Fruit fly (Drosophila melanogaster) whole organism, embryonic: ENCODE data around the gene Ufd1.

Source experiments
- Bdp1 ChIP-seq: fragments of 200-800 bp; sonication (Bioruptor generic); optimal IDR thresholded peaks from 3 replicates; lab custom pipeline; 2016; ENCODE audit warnings: missing biosample characterization, missing genetic modification characterization
- CG10209 ChIP-seq: fragments of 200-800 bp; sonication (Bioruptor generic); optimal IDR thresholded peaks from 3 replicates; lab custom pipeline; 2017; ENCODE audit warnings: missing biosample characterization, mild to moderate bottlenecking, missing genetic modification characterization, missing genetic modification reagents
- CG10979 ChIP-seq: fragments of 200-800 bp; sonication (Bioruptor generic); optimal IDR thresholded peaks from 2 replicates; lab custom pipeline; 2018; ENCODE audit warnings: missing biosample characterization, mild to moderate bottlenecking, missing genetic modification characterization, moderate library complexity
- CG12659 ChIP-seq: fragments of 200-800 bp; sonication (Bioruptor generic); optimal IDR thresholded peaks from 3 replicates; lab custom pipeline; 2017; ENCODE audit warnings: mild to moderate bottlenecking, missing biosample characterization, missing genetic modification reagents, missing genetic modification characterization
- CG12769 ChIP-seq: fragments of 200-800 bp; sonication (Bioruptor generic); optimal IDR thresholded peaks from 2 replicates; lab custom pipeline; 2019; ENCODE audit warnings: missing biosample characterization, mild to moderate bottlenecking, missing genetic modification characterization, moderate library complexity
- CG14014 ChIP-seq: fragments of 200-800 bp; sonication (Bioruptor generic); IDR thresholded peaks from 2 replicates; pipeline ENCODE4 v1.3.6; 2022; ENCODE audit warnings: missing biosample characterization, missing genetic modification characterization
- CG18262 ChIP-seq: fragments of 200-800 bp; optimal IDR thresholded peaks from 3 replicates; lab custom pipeline; 2019; ENCODE audit warnings: missing biosample characterization, mild to moderate bottlenecking, missing genetic modification characterization, moderate library complexity
- CG18476 ChIP-seq: fragments of 200-800 bp; sonication (Bioruptor generic); optimal IDR thresholded peaks from 2 replicates; lab custom pipeline; 2016; ENCODE audit warnings: missing biosample characterization, mild to moderate bottlenecking, missing genetic modification characterization
- CG2120 ChIP-seq: fragments of 200-800 bp; sonication (Bioruptor generic); optimal IDR thresholded peaks from 3 replicates; lab custom pipeline; 2016; ENCODE audit warnings: missing biosample characterization, missing genetic modification characterization
- CG3163 ChIP-seq: fragments of 200-800 bp; sonication (Bioruptor generic); optimal IDR thresholded peaks from 3 replicates; lab custom pipeline; 2016; ENCODE audit warnings: missing biosample characterization, missing genetic modification characterization
- CG32532 ChIP-seq: fragments of 200-800 bp; sonication (Bioruptor generic); IDR thresholded peaks from 2 replicates; pipeline ENCODE4 v1.3.6; 2022; ENCODE audit warnings: missing biosample characterization, missing genetic modification characterization
- CG33213 ChIP-seq: fragments of 200-800 bp; sonication (Bioruptor generic); optimal IDR thresholded peaks from 3 replicates; lab custom pipeline; 2016; ENCODE audit warnings: missing biosample characterization, missing genetic modification characterization
- CG34224 ChIP-seq: fragments of 200-800 bp; sonication (Bioruptor generic); IDR thresholded peaks from 3 replicates; pipeline ENCODE4 v1.3.6; 2022; ENCODE audit warnings: missing biosample characterization, missing genetic modification characterization; ENCODE audit not compliant: partially characterized antibody
- CG3847 ChIP-seq: fragments of 200-800 bp; sonication (Bioruptor generic); IDR thresholded peaks from 2 replicates; pipeline ENCODE4 v1.3.6; 2022; ENCODE audit warnings: missing biosample characterization, missing genetic modification characterization
- CG4328 ChIP-seq: fragments of 200-800 bp; sonication (Bioruptor generic); optimal IDR thresholded peaks from 3 replicates; lab custom pipeline; 2017; ENCODE audit warnings: missing biosample characterization, missing genetic modification reagents, missing genetic modification characterization
- CG9932 ChIP-seq: fragments of 200-800 bp; sonication (Bioruptor generic); IDR thresholded peaks from 2 replicates; pipeline ENCODE4 v1.3.6; 2022; ENCODE audit warnings: missing biosample characterization, missing genetic modification characterization
- CoRest ChIP-seq: fragments of 200-800 bp; sonication (Bioruptor generic); optimal IDR thresholded peaks from 3 replicates; lab custom pipeline; 2018; ENCODE audit warnings: missing biosample characterization, mild to moderate bottlenecking, missing genetic modification characterization, moderate library complexity
- CrebB ChIP-seq: fragments of 200-800 bp; sonication (Bioruptor generic); optimal IDR thresholded peaks from 3 replicates; lab custom pipeline; 2018; ENCODE audit warnings: missing biosample characterization, mild to moderate bottlenecking, missing genetic modification characterization
- Dek ChIP-seq: fragments of 200-800 bp; sonication (Bioruptor generic); optimal IDR thresholded peaks from 3 replicates; lab custom pipeline; 2019; ENCODE audit warnings: missing biosample characterization, mild to moderate bottlenecking, missing genetic modification characterization, moderate library complexity
- E2f1 ChIP-seq: fragments of 200-800 bp; sonication (Bioruptor generic); IDR thresholded peaks from 2 replicates; pipeline ENCODE4 v1.3.6; 2022; ENCODE audit warnings: missing biosample characterization, missing genetic modification characterization
- HHEX ChIP-seq: fragments of 200-800 bp; sonication (Bioruptor generic); optimal IDR thresholded peaks from 3 replicates; lab custom pipeline; 2017; ENCODE audit warnings: missing biosample characterization, mild to moderate bottlenecking, missing genetic modification characterization, missing genetic modification reagents
- Hey ChIP-seq: fragments of 200-800 bp; sonication (Bioruptor generic); optimal IDR thresholded peaks from 3 replicates; lab custom pipeline; 2018; ENCODE audit warnings: missing biosample characterization, mild to moderate bottlenecking, missing genetic modification characterization
- Hr39 ChIP-seq: fragments of >200 bp; optimal IDR thresholded peaks from 2 replicates; lab custom pipeline; 2017
- Max ChIP-seq: fragments of 200-800 bp; sonication (Bioruptor generic); optimal IDR thresholded peaks from 2 replicates; lab custom pipeline; 2016; ENCODE audit warnings: missing biosample characterization, mild to moderate bottlenecking, missing genetic modification characterization
- Myb ChIP-seq: fragments of 200-800 bp; sonication (Bioruptor generic); optimal IDR thresholded peaks from 2 replicates; lab custom pipeline; 2016; ENCODE audit warnings: missing biosample characterization, missing genetic modification characterization
- NFAT ChIP-seq: fragments of 200-800 bp; sonication (Bioruptor generic); IDR thresholded peaks from 2 replicates; pipeline ENCODE4 v1.3.6; 2022; ENCODE audit warnings: missing biosample characterization, missing genetic modification characterization
- Pdp1 ChIP-seq, 2 experiments: fragments of 200-800 bp; sonication (Bioruptor generic); optimal IDR thresholded peaks; 3 replicates each; lab custom pipeline; 2016; ENCODE audit warnings: missing biosample characterization in 2 of 2, missing genetic modification characterization in 2 of 2, mild to moderate bottlenecking in 1 of 2, moderate library complexity in 1 of 2
- Side ChIP-seq: fragments of 200-800 bp; sonication (Bioruptor generic); optimal IDR thresholded peaks from 2 replicates; lab custom pipeline; 2016; ENCODE audit warnings: missing biosample characterization, missing genetic modification characterization
- Trl ChIP-seq, 3 experiments: fragments of >200 bp in 2 of 3; fragments of 200-800 bp in 1 of 3; sonication (Bioruptor generic) in 1 of 3; optimal IDR thresholded peaks; 2 replicates in 1 of 3; 3 replicates in 2 of 3; lab custom pipeline; 2016 to 2017; ENCODE audit warnings: missing biosample characterization in 1 of 3, missing genetic modification characterization in 1 of 3
- Xrp1 ChIP-seq: fragments of 200-800 bp; sonication (Bioruptor generic); IDR thresholded peaks from 2 replicates; pipeline ENCODE4 v1.3.6; 2022; ENCODE audit warnings: missing biosample characterization, missing genetic modification characterization
- bab2 ChIP-seq: fragments of 200-800 bp; sonication (Bioruptor generic); optimal IDR thresholded peaks from 2 replicates; lab custom pipeline; 2016; ENCODE audit warnings: missing biosample characterization, missing genetic modification characterization
- bbx ChIP-seq: fragments of 200-800 bp; sonication (Bioruptor generic); IDR thresholded peaks from 2 replicates; pipeline ENCODE4 v1.3.6; 2022; ENCODE audit warnings: missing biosample characterization, missing genetic modification characterization; ENCODE audit not compliant: partially characterized antibody
- bcd ChIP-seq: fragments of 200-800 bp; sonication (Bioruptor generic); optimal IDR thresholded peaks from 2 replicates; lab custom pipeline; 2017; ENCODE audit warnings: missing biosample characterization, mild to moderate bottlenecking, missing genetic modification characterization
- bowl ChIP-seq: fragments of 200-800 bp; sonication (Bioruptor generic); IDR thresholded peaks from 2 replicates; pipeline ENCODE4 v1.3.6; 2022; ENCODE audit warnings: missing biosample characterization, missing genetic modification characterization
- ci ChIP-seq: fragments of 200-800 bp; sonication (Bioruptor generic); IDR thresholded peaks from 3 replicates; pipeline ENCODE4 v1.3.6; 2022; ENCODE audit warnings: missing biosample characterization, missing genetic modification characterization
- cwo ChIP-seq: fragments of 200-800 bp; sonication (Bioruptor generic); optimal IDR thresholded peaks from 3 replicates; lab custom pipeline; 2017; ENCODE audit warnings: missing biosample characterization, missing genetic modification characterization, mild to moderate bottlenecking, moderate library complexity, missing genetic modification reagents
- dati ChIP-seq: fragments of 200-800 bp; sonication (Bioruptor generic); IDR thresholded peaks from 2 replicates; pipeline ENCODE4 v1.3.6; 2022; ENCODE audit warnings: missing biosample characterization, missing genetic modification characterization
- en ChIP-seq: fragments of 200-800 bp; sonication (Bioruptor generic); optimal IDR thresholded peaks from 2 replicates; lab custom pipeline; 2016; ENCODE audit warnings: missing biosample characterization, missing genetic modification characterization
- fd96Cb ChIP-seq: fragments of 200-800 bp; sonication (Bioruptor generic); optimal IDR thresholded peaks from 2 replicates; lab custom pipeline; 2018; ENCODE audit warnings: missing biosample characterization, mild to moderate bottlenecking, missing genetic modification characterization, moderate library complexity
- gcm2 ChIP-seq: fragments of 200-800 bp; sonication (Bioruptor generic); optimal IDR thresholded peaks from 2 replicates; lab custom pipeline; 2016; ENCODE audit warnings: missing biosample characterization, missing genetic modification characterization
- lab ChIP-seq: fragments of 200-800 bp; sonication (Bioruptor generic); optimal IDR thresholded peaks from 3 replicates; lab custom pipeline; 2017; ENCODE audit warnings: missing biosample characterization, missing genetic modification characterization, mild to moderate bottlenecking, moderate library complexity, missing genetic modification reagents
- lmd ChIP-seq: fragments of 200-800 bp; sonication (Bioruptor generic); IDR thresholded peaks from 2 replicates; pipeline ENCODE4 v1.3.6; 2022; ENCODE audit warnings: missing biosample characterization, missing genetic modification characterization
- maf-S ChIP-seq: fragments of 200-800 bp; sonication (Bioruptor generic); optimal IDR thresholded peaks from 2 replicates; lab custom pipeline; 2016; ENCODE audit warnings: missing biosample characterization, missing genetic modification characterization
- nerfin-1 ChIP-seq: fragments of 200-800 bp; sonication (Bioruptor generic); optimal IDR thresholded peaks from 3 replicates; lab custom pipeline; 2019; ENCODE audit warnings: missing biosample characterization, mild to moderate bottlenecking, missing genetic modification characterization, moderate library complexity
- pho ChIP-seq: fragments of 200-800 bp; sonication (Bioruptor generic); optimal IDR thresholded peaks from 2 replicates; lab custom pipeline; 2016; ENCODE audit warnings: missing biosample characterization, missing genetic modification characterization
- sens ChIP-seq: fragments of 200-800 bp; sonication (Bioruptor generic); peaks from one replicate; lab custom pipeline; 2016; ENCODE audit warnings: missing biosample characterization, missing genetic modification characterization
- seq ChIP-seq: fragments of 200-800 bp; sonication (Bioruptor generic); IDR thresholded peaks from 2 replicates; pipeline ENCODE4 v1.3.6; 2022; ENCODE audit warnings: missing biosample characterization, missing genetic modification characterization
- slbo ChIP-seq: fragments of 200-800 bp; sonication (Bioruptor generic); IDR thresholded peaks from 2 replicates; pipeline ENCODE4 v1.3.6; 2022; ENCODE audit warnings: missing biosample characterization, missing genetic modification characterization
- sqz ChIP-seq: fragments of 200-800 bp; sonication (Bioruptor generic); optimal IDR thresholded peaks from 3 replicates; lab custom pipeline; 2018; ENCODE audit warnings: missing biosample characterization, mild to moderate bottlenecking, missing genetic modification characterization
- tx ChIP-seq: fragments of 200-800 bp; sonication (Bioruptor generic); optimal IDR thresholded peaks from 2 replicates; lab custom pipeline; 2016; ENCODE audit warnings: missing biosample characterization, missing genetic modification characterization

The Ufd1 gene

dm6 chr3L:11091943-11092609 lies 30.9 kb downstream of the Ufd1 start (continued):
- TF ChIP-seq Trl (optimal IDR thresholded peaks at IDR 0.05; lab: Kevin White, UChicago) = no peak
- peak; percentile 68 for TF ChIP-seq Trl (GFP tag; optimal IDR thresholded peaks at IDR 0.05; lab: Kevin White, UChicago)
- peak; percentile 48 for TF ChIP-seq CG2120 (GFP tag; lab: Kevin White, UChicago)
- TF ChIP-seq CG12769 (tag; lab: Kevin White, UChicago) = peak; percentile 60
- TF ChIP-seq CG4328 (GFP tag; lab: Kevin White, UChicago) = peak; percentile 35
- TF ChIP-seq Hey (tag; lab: Kevin White, UChicago) = no peak
- TF ChIP-seq CG10209 (GFP tag; lab: Kevin White, UChicago) = peak; percentile 34
- peak; percentile 69 for TF ChIP-seq HHEX (GFP tag; lab: Kevin White, UChicago)
- TF ChIP-seq NFAT (GFP tag; lab: Robert Waterston, UW) = no peak; the same call in 1 of the 2 replicates
- peak; percentile 61 for TF ChIP-seq CG12659 (GFP tag; lab: Kevin White, UChicago)
- TF ChIP-seq CoRest (tag; lab: Kevin White, UChicago) = no peak
- TF ChIP-seq dati (GFP tag; lab: Robert Waterston, UW) = no peak
- TF ChIP-seq maf-S (GFP tag; lab: Kevin White, UChicago) = peak; percentile 64
- peak; percentile 35 for TF ChIP-seq lmd
- TF ChIP-seq ci (GFP tag; lab: Robert Waterston, UW) = peak; percentile 77; the same call in 2 of the 3 replicates
- peak; percentile 25 for TF ChIP-seq tx (GFP tag; lab: Kevin White, UChicago)
- TF ChIP-seq bbx (GFP tag; lab: Robert Waterston, UW) = peak; percentile 48
- peak; percentile 6 for TF ChIP-seq sens (GFP tag; lab: Kevin White, UChicago)
- TF ChIP-seq Max (GFP tag; lab: Kevin White, UChicago) = peak; percentile 7
- TF ChIP-seq Pdp1 (GFP tag; optimal IDR thresholded peaks at IDR 0.05; lab: Kevin White, UChicago) = peak; percentile 37 to 98
- peak; percentile 45 for TF ChIP-seq CG18262
- TF ChIP-seq pho (GFP tag; lab: Kevin White, UChicago) = peak; percentile 48
- TF ChIP-seq nerfin-1 (tag; lab: Kevin White, UChicago) = no peak
- no peak for TF ChIP-seq gcm2 (GFP tag; lab: Kevin White, UChicago)
- 0 out of 2 replicates have a peak, but pooled peaks have one; percentile 43 for TF ChIP-seq CG32532 (GFP tag; lab: Robert Waterston, UW)
- TF ChIP-seq bcd (GFP tag; lab: Kevin White, UChicago) = peak; percentile 43
- TF ChIP-seq CG3847 (GFP tag; lab: Robert Waterston, UW) = peak; percentile 80
- no peak for TF ChIP-seq CG34224 (GFP tag; lab: Robert Waterston, UW)
- no peak for TF ChIP-seq Hr39 (lab: Kevin White, UChicago)
- peak; percentile 53 for TF ChIP-seq CG9932 (GFP tag; lab: Robert Waterston, UW)
- peak; percentile 57; the same call in 1 of the 2 replicates for TF ChIP-seq Xrp1
- TF ChIP-seq Side (GFP tag; lab: Kevin White, UChicago) = peak; percentile 76
- peak; percentile 63 for TF ChIP-seq CG33213 (GFP tag; lab: Kevin White, UChicago)
- peak; percentile 54 for TF ChIP-seq cwo (GFP tag; lab: Kevin White, UChicago)
- TF ChIP-seq bowl (GFP tag; lab: Robert Waterston, UW) = no peak
- TF ChIP-seq CG10979 (tag; lab: Kevin White, UChicago) = peak; percentile 23
- TF ChIP-seq bab2 (GFP tag; lab: Kevin White, UChicago) = peak; percentile 4
- no peak for TF ChIP-seq seq
- peak; percentile 64 for TF ChIP-seq Myb
- peak; percentile 14 for TF ChIP-seq en (GFP tag; lab: Kevin White, UChicago)
- TF ChIP-seq CG18476 (GFP tag; lab: Kevin White, UChicago) = no peak
- peak; percentile 80 for TF ChIP-seq lab (GFP tag; lab: Kevin White, UChicago)
- 0 out of 2 replicates have a peak, but pooled peaks have one; percentile 8 for TF ChIP-seq CG14014
- peak; percentile 50 for TF ChIP-seq Bdp1 (GFP tag; lab: Kevin White, UChicago)
- no peak for TF ChIP-seq E2f1 (GFP tag; lab: Robert Waterston, UW)
- TF ChIP-seq CrebB (tag; lab: Kevin White, UChicago) = no peak
- peak; percentile 56 for TF ChIP-seq sqz (GFP tag; lab: Kevin White, UChicago)
- no peak for TF ChIP-seq fd96Cb
- peak; percentile 48 for TF ChIP-seq slbo (GFP tag; lab: Robert Waterston, UW)
- TF ChIP-seq Dek (tag; lab: Kevin White, UChicago) = peak; percentile 2
- TF ChIP-seq CG3163 (GFP tag; lab: Kevin White, UChicago) = peak; percentile 43
